Worm (Caenorhabditis elegans): ENCODE measurements around the gene T07A9.15.

DNA sequence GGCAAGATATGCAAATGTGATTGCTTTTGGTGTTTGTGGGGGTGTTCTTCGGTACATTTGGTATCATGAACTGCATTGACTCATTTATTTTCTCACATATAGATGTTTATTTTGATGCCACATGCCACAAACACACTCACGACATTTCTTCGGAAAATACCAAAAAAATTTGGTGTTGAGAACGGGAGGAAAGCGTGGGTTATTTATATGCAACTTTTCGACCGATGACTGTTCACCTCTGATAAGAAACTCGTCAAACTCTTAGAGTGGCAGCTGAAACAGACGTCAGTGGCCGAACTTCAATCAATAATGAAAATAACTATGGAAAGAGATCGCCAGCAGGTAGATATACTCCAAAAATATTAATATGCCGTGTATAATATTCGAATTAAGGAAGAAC is 15.0 kb downstream of the T07A9.15 start:
- TF ChIP-seq ceh-18 (tag; optimal IDR thresholded peaks at IDR 0.05) (no peak), gmeb-2 (tag; optimal IDR thresholded peaks at IDR 0.05) (no peak), tbx-7 (tag; optimal IDR thresholded peaks at IDR 0.05) (no peak), ets-4 (tag; optimal IDR thresholded peaks at IDR 0.05) (no peak), fkh-10 (GFP tag; optimal IDR thresholded peaks at IDR 0.05) (no peak), ceh-45 (GFP tag; IDR thresholded peaks at IDR 0.05) (no peak), ama-1 (optimal IDR thresholded peaks at IDR 0.05) (no peak), fax-1 (tag; optimal IDR thresholded peaks at IDR 0.05) (no peak), dmd-4 (tag; optimal IDR thresholded peaks at IDR 0.05; ENCODE audit: borderline replicate concordance) (no peak), pqm-1 (tag; optimal IDR thresholded peaks at IDR 0.05) (no peak), nhr-11 (tag; optimal IDR thresholded peaks at IDR 0.05) (no peak), ceh-6 (GFP tag; optimal IDR thresholded peaks at IDR 0.05) (no peak), ceh-14 (tag; optimal IDR thresholded peaks at IDR 0.05) (no peak)
